Worm (Caenorhabditis elegans) whole organism, L1 larva: ENCODE data around the gene mps-2.

Source experiments
- C04F5.9 ChIP-seq: sonication (generic microtip); optimal IDR thresholded peaks from 2 replicates; lab custom pipeline; 2016; ENCODE audit warnings: missing genetic modification characterization, missing compliant biosample characterization
- C16A3.4 ChIP-seq: fragments of 150-350 bp; optimal IDR thresholded peaks from 2 replicates; lab custom pipeline; 2014; ENCODE audit warnings: missing biosample characterization, missing genetic modification characterization
- C34B4.2 ChIP-seq: sonication (generic microtip); optimal IDR thresholded peaks from 2 replicates; lab custom pipeline; 2017; ENCODE audit warnings: mild to moderate bottlenecking, missing genetic modification characterization, missing compliant biosample characterization
- F16B12.6 ChIP-seq: fragments of 150-350 bp; optimal IDR thresholded peaks from 2 replicates; lab custom pipeline; 2014; ENCODE audit warnings: missing biosample characterization, missing genetic modification characterization
- alr-1 ChIP-seq: fragments of 200-800 bp; sonication (Bioruptor generic); optimal IDR thresholded peaks from 2 replicates; lab custom pipeline; 2018; ENCODE audit warnings: borderline replicate concordance, mild to moderate bottlenecking, missing genetic modification characterization, missing compliant biosample characterization
- aly-2 ChIP-seq: fragments of 150-350 bp; optimal IDR thresholded peaks from 2 replicates; lab custom pipeline; 2014; ENCODE audit warnings: missing biosample characterization, missing genetic modification characterization
- ama-1 ChIP-seq: fragments of 150-350 bp; optimal IDR thresholded peaks from 2 replicates; lab custom pipeline; 2014
- blmp-1 ChIP-seq: fragments of 150-350 bp; optimal IDR thresholded peaks from 2 replicates; lab custom pipeline; 2014; ENCODE audit warnings: missing biosample characterization, missing genetic modification characterization
- ceh-8 ChIP-seq: fragments of 200-800 bp; sonication (Bioruptor generic); optimal IDR thresholded peaks from 2 replicates; lab custom pipeline; 2018; ENCODE audit warnings: mild to moderate bottlenecking, missing genetic modification characterization, moderate library complexity, missing compliant biosample characterization
- ceh-88 ChIP-seq: fragments of 200-800 bp; sonication (Bioruptor generic); IDR thresholded peaks from 2 replicates; pipeline ENCODE4 v1.3.6; 2022; ENCODE audit warnings: missing genetic modification characterization, missing compliant biosample characterization
- ceh-90 ChIP-seq: sonication (generic microtip); optimal IDR thresholded peaks from 2 replicates; lab custom pipeline; 2016; ENCODE audit warnings: missing genetic modification characterization, missing compliant biosample characterization
- ces-1 ChIP-seq: fragments of 150-350 bp; optimal IDR thresholded peaks from 2 replicates; lab custom pipeline; 2014; ENCODE audit warnings: missing biosample characterization, missing genetic modification reagents, missing genetic modification characterization
- efl-1 ChIP-seq, 4 experiments: fragments of 150-350 bp; optimal IDR thresholded peaks in 3 of 4; peaks in 1 of 4; 1 replicate in 1 of 4; 2 replicates in 3 of 4; lab custom pipeline; 2014; ENCODE audit warnings: missing biosample characterization in 2 of 4, missing genetic modification characterization in 2 of 4, missing genetic modification reagents in 2 of 4
- egl-13 ChIP-seq: sonication (generic microtip); optimal IDR thresholded peaks from 2 replicates; lab custom pipeline; 2016; ENCODE audit warnings: missing genotype, missing genetic modification reagents, missing genetic modification characterization, missing compliant biosample characterization
- egl-27 ChIP-seq, 2 experiments: fragments of 150-350 bp in 1 of 2; sonication (generic microtip); optimal IDR thresholded peaks; 3 replicates each; lab custom pipeline; 2017 to 2018; ENCODE audit warnings: missing biosample characterization in 2 of 2, missing genetic modification characterization in 2 of 2, missing genetic modification reagents in 2 of 2
- ets-5 ChIP-seq: fragments of 200-800 bp; sonication (Bioruptor generic); IDR thresholded peaks from 2 replicates; pipeline ENCODE4 v1.3.6; 2022; ENCODE audit warnings: missing genetic modification characterization, missing compliant biosample characterization
- fkh-10 ChIP-seq: sonication (generic microtip); optimal IDR thresholded peaks from 2 replicates; lab custom pipeline; 2017; ENCODE audit warnings: missing biosample characterization, missing genetic modification reagents, missing genetic modification characterization
- fkh-8 ChIP-seq: sonication (generic microtip); optimal IDR thresholded peaks from 2 replicates; lab custom pipeline; 2016; ENCODE audit warnings: mild to moderate bottlenecking, missing genetic modification characterization, missing compliant biosample characterization
- grh-1 ChIP-seq: fragments of 200-800 bp; sonication (Bioruptor generic); IDR thresholded peaks from 2 replicates; pipeline ENCODE4 v1.3.6; 2022; ENCODE audit warnings: missing genetic modification reagents, missing genetic modification characterization, missing compliant biosample characterization
- hlh-17 ChIP-seq: fragments of 200-800 bp; sonication (Bioruptor generic); optimal IDR thresholded peaks from 2 replicates; lab custom pipeline; 2018; ENCODE audit warnings: missing genetic modification characterization, mild to moderate bottlenecking, missing compliant biosample characterization, moderate library complexity, borderline replicate concordance
- hlh-4 ChIP-seq: sonication (generic microtip); optimal IDR thresholded peaks from 2 replicates; lab custom pipeline; 2016; ENCODE audit warnings: mild to moderate bottlenecking, missing genetic modification characterization, missing compliant biosample characterization
- isw-1 ChIP-seq: fragments of 200-800 bp; sonication (Bioruptor generic); IDR thresholded peaks from 2 replicates; pipeline ENCODE4 v1.3.6; 2022; ENCODE audit warnings: missing genetic modification characterization, missing compliant biosample characterization
- jun-1 ChIP-seq: fragments of 150-350 bp; optimal IDR thresholded peaks from 2 replicates; lab custom pipeline; 2014; ENCODE audit warnings: missing biosample characterization, missing genetic modification reagents, missing genetic modification characterization
- lin-14 ChIP-seq: fragments of 200-800 bp; sonication (Bioruptor generic); optimal IDR thresholded peaks from 2 replicates; lab custom pipeline; 2018; ENCODE audit warnings: mild to moderate bottlenecking, missing genetic modification characterization, moderate library complexity, missing compliant biosample characterization
- lin-15B ChIP-seq: fragments of 150-350 bp; sonication (generic microtip); optimal IDR thresholded peaks from 3 replicates; lab custom pipeline; 2014; ENCODE audit warnings: missing biosample characterization, missing genetic modification characterization
- lir-3 ChIP-seq: sonication (generic microtip); optimal IDR thresholded peaks from 2 replicates; lab custom pipeline; 2016; ENCODE audit warnings: mild to moderate bottlenecking, missing genetic modification characterization, moderate library complexity, missing compliant biosample characterization; ENCODE audit not compliant: poor library complexity
- mab-9 ChIP-seq: fragments of 200-800 bp; sonication (Bioruptor generic); IDR thresholded peaks from 2 replicates; pipeline ENCODE4 v1.3.6; 2022; ENCODE audit warnings: missing genetic modification reagents, missing genetic modification characterization, missing compliant biosample characterization
- mdl-1 ChIP-seq, 2 experiments: fragments of 150-350 bp; optimal IDR thresholded peaks; 2 replicates each; lab custom pipeline; 2014 to 2017; ENCODE audit warnings: missing biosample characterization in 2 of 2, missing genetic modification characterization in 2 of 2, inconsistent platforms in 1 of 2
- mef-2 ChIP-seq: fragments of 150-350 bp; optimal IDR thresholded peaks from 2 replicates; lab custom pipeline; 2014; ENCODE audit warnings: missing biosample characterization, missing genetic modification characterization
- nhr-19 ChIP-seq: fragments of 200-800 bp; sonication (Bioruptor generic); conservative IDR thresholded peaks from 2 replicates; pipeline ENCODE4 v1.3.6; 2022; ENCODE audit warnings: missing genetic modification characterization, missing compliant biosample characterization
- nhr-237 ChIP-seq: fragments of 150-350 bp; optimal IDR thresholded peaks from 2 replicates; lab custom pipeline; 2014; ENCODE audit warnings: missing biosample characterization, missing genetic modification characterization
- nhr-28 ChIP-seq: fragments of 150-350 bp; optimal IDR thresholded peaks from 2 replicates; lab custom pipeline; 2014; ENCODE audit warnings: missing biosample characterization, missing genetic modification characterization
- nhr-47 ChIP-seq: sonication (generic microtip); optimal IDR thresholded peaks from 2 replicates; lab custom pipeline; 2016; ENCODE audit warnings: mild to moderate bottlenecking, missing genetic modification characterization, moderate library complexity, missing compliant biosample characterization
- nhr-84 ChIP-seq: sonication (generic microtip); optimal IDR thresholded peaks from 2 replicates; lab custom pipeline; 2017; ENCODE audit warnings: missing biosample characterization, missing genetic modification characterization
- nhr-85 ChIP-seq: sonication (generic microtip); peaks from one replicate; lab custom pipeline; 2016; ENCODE audit warnings: missing genetic modification characterization, inconsistent platforms, missing compliant biosample characterization
- pax-3 ChIP-seq: fragments of 200-800 bp; sonication (Bioruptor generic); optimal IDR thresholded peaks from 2 replicates; lab custom pipeline; 2018; ENCODE audit warnings: mild to moderate bottlenecking, missing genetic modification characterization, moderate library complexity, missing compliant biosample characterization
- skn-1 ChIP-seq: fragments of 150-350 bp; optimal IDR thresholded peaks from 2 replicates; lab custom pipeline; 2014; ENCODE audit warnings: missing biosample characterization, missing genetic modification characterization
- snu-23 ChIP-seq: sonication (generic microtip); optimal IDR thresholded peaks from 2 replicates; lab custom pipeline; 2016; ENCODE audit warnings: missing genetic modification characterization, missing compliant biosample characterization
- sptf-1 ChIP-seq: fragments of 150-350 bp; optimal IDR thresholded peaks from 2 replicates; lab custom pipeline; 2014; ENCODE audit warnings: missing biosample characterization, missing genetic modification characterization
- swsn-7 ChIP-seq: sonication (generic microtip); optimal IDR thresholded peaks from 2 replicates; lab custom pipeline; 2016; ENCODE audit warnings: missing genetic modification characterization, missing compliant biosample characterization
- tbx-2 ChIP-seq: sonication (generic microtip); optimal IDR thresholded peaks from 2 replicates; lab custom pipeline; 2016; ENCODE audit warnings: missing genetic modification characterization, missing compliant biosample characterization
- tlp-1 ChIP-seq: fragments of 150-350 bp; optimal IDR thresholded peaks from 2 replicates; lab custom pipeline; 2014; ENCODE audit warnings: missing biosample characterization, missing genetic modification characterization
- unc-130 ChIP-seq: fragments of 150-350 bp; optimal IDR thresholded peaks from 2 replicates; lab custom pipeline; 2017; ENCODE audit warnings: missing biosample characterization, missing genetic modification characterization, inconsistent platforms
- unc-30 ChIP-seq: sonication (generic microtip); optimal IDR thresholded peaks from 2 replicates; lab custom pipeline; 2017; ENCODE audit warnings: missing biosample characterization, missing genetic modification characterization
- zip-4 ChIP-seq: fragments of 200-800 bp; sonication (Bioruptor generic); optimal IDR thresholded peaks from 2 replicates; lab custom pipeline; 2018; ENCODE audit warnings: mild to moderate bottlenecking, missing genetic modification characterization, moderate library complexity, missing compliant biosample characterization
- ztf-4 ChIP-seq: fragments of 150-350 bp; optimal IDR thresholded peaks from 2 replicates; lab custom pipeline; 2014; ENCODE audit warnings: missing biosample characterization, missing genetic modification characterization

mps-2 gene

ce11 chrII:288705-289205, 23.3 kb downstream of the mps-2 start, which contains the start of gene mrpl-41:
Gene mrpl-41, plus strand, starts transcription at chrII:288939.
- TF ChIP-seq unc-30 (tag; lab: Kevin White, UChicago) = no peak
- TF ChIP-seq efl-1 (optimal IDR thresholded peaks at IDR 0.05; lab: Kevin White, UChicago) = no peak
- peak in 1 of 2 experiments; percentile 91 for TF ChIP-seq efl-1 (GFP tag; optimal IDR thresholded peaks at IDR 0.05 in 1 of 2; lab: Kevin White, UChicago)
- no peak for TF ChIP-seq nhr-47 (tag; lab: Kevin White, UChicago)
- TF ChIP-seq, all 84 proteins: peak for 1

ce11 chrII:286551-286724, 25.6 kb downstream of the mps-2 start, which contains the start of gene misc-1:
Gene misc-1, plus strand, starts transcription at chrII:286625.
- TF ChIP-seq isw-1 (no peak), swsn-7 (tag; lab: Kevin White, UChicago) (no peak), C34B4.2 (tag; lab: Kevin White, UChicago) (no peak), nhr-85 (tag; lab: Kevin White, UChicago) (no peak), snu-23 (GFP tag; lab: Kevin White, UChicago) (no peak), hlh-17 (no peak), nhr-28 (tag; lab: Kevin White, UChicago) (no peak), blmp-1 (tag; lab: Kevin White, UChicago) (no peak)

ce11 chrII:285627-286550, 26.1 kb downstream of the mps-2 start, which contains the start of gene B0432.10:
Gene B0432.10, minus strand, starts transcription at chrII:286275.
- TF ChIP-seq lin-15B (tag; lab: Kevin White, UChicago) (peak; percentile 82), mab-9 (GFP tag; lab: Robert Waterston, UW) (peak; percentile 82), nhr-84 (no peak), nhr-28 (tag; lab: Kevin White, UChicago) (no peak), unc-130 (tag; lab: Kevin White, UChicago) (peak; percentile 95), fkh-10 (GFP tag; lab: Kevin White, UChicago) (no peak), ces-1 (GFP tag; lab: Kevin White, UChicago) (no peak), F16B12.6 (tag; lab: Kevin White, UChicago) (peak; percentile 64), lin-14 (GFP tag; lab: Kevin White, UChicago) (peak; percentile 89), nhr-19 (GFP tag; lab: Robert Waterston, UW) (peak; percentile 91), unc-30 (tag; lab: Kevin White, UChicago) (no peak), ceh-90 (tag; lab: Kevin White, UChicago) (peak; percentile 43), jun-1 (tag; lab: Kevin White, UChicago) (peak; percentile 82), tlp-1 (no peak), egl-13 (tag; lab: Kevin White, UChicago) (peak; percentile 81), ztf-4 (tag; lab: Kevin White, UChicago) (peak; percentile 27), mdl-1 (tag; optimal IDR thresholded peaks at IDR 0.05; lab: Kevin White, UChicago) (peak in 1 of 2 experiments; percentile 72), ceh-8 (GFP tag; lab: Kevin White, UChicago) (peak; percentile 61), C04F5.9 (tag; lab: Kevin White, UChicago) (peak; percentile 65), pax-3 (tag; lab: Kevin White, UChicago) (peak; percentile 63), lir-3 (tag; lab: Kevin White, UChicago) (no peak), C16A3.4 (tag; lab: Kevin White, UChicago) (peak; percentile 85), nhr-237 (tag; lab: Kevin White, UChicago) (peak; percentile 53), skn-1 (tag; lab: Kevin White, UChicago) (peak; percentile 95), sptf-1 (no peak), zip-4 (GFP tag; lab: Kevin White, UChicago) (peak; percentile 55), blmp-1 (tag; lab: Kevin White, UChicago) (peak; percentile 77), fkh-8 (tag; lab: Kevin White, UChicago) (peak; percentile 80), egl-27 (tag; optimal IDR thresholded peaks at IDR 0.05; lab: Kevin White, UChicago) (no peak), grh-1 (GFP tag; lab: Robert Waterston, UW) (peak; percentile 77), aly-2 (tag; lab: Kevin White, UChicago) (peak; percentile 23), ceh-88 (GFP tag; lab: Robert Waterston, UW) (0 out of 2 replicates have a peak, but pooled peaks have one; percentile 23), hlh-4 (tag; lab: Kevin White, UChicago) (no peak), alr-1 (tag; lab: Kevin White, UChicago) (no peak), hlh-17 (no peak), ets-5 (GFP tag; lab: Robert Waterston, UW) (no peak), ama-1 (no peak), tbx-2 (tag; lab: Kevin White, UChicago) (peak; percentile 87), mef-2 (tag; lab: Kevin White, UChicago) (no peak), C34B4.2 (tag; lab: Kevin White, UChicago) (no peak)
